Worm (Caenorhabditis elegans) whole organism, dauer: ENCODE data around the gene T19C9.10.

Experiments used
- unc-62 ChIP-seq: sonication (generic microtip); optimal IDR thresholded peaks from 2 replicates; lab custom pipeline; 2017; ENCODE audit warnings: missing biosample characterization, missing genetic modification reagents, missing genetic modification characterization

Gene T19C9.10

DNA sequence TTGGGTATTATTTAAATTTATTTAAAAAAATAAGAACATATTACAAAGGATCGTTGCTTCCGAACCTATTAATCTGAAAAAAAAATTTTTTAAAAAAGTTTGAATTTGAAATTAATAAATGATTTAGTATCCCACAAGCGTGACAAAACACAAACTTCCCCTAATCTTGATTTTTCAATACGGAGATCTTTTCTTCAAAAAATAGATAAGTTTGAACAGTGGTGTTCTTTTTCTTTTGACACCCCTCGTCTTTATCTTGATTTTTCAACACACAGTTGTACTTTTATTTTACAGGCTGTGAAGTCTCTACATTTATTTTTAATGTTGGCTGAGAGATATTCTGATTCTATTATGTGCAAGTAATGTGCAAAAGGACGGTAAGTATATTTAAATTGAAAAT lies at the start of gene T19C9.10:
Gene T19C9.10 (plus strand): TSS at position 248 of the 400 bp plus-strand sequence.
- no peak for TF ChIP-seq unc-62 (GFP tag; lab: Kevin White, UChicago)

DNA sequence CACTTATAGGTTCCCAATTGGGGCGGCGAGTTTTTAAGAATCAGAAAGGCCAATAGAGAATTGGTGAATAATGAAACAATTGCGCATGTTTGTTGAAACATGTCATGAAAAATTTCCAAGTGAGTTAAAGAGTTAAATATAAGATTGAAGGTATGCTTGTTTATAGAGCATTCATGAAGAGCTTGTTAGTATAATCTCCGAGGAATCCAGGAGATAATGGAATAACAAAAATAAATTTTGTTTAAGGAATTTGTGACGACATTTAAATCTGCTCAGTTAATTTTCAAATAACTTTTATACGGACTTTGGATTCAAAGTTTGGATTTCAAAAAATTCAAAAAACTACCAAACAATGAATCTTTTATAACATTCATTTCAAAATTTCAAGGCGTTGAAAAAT lies 46.0 kb upstream of the T19C9.10 start, which contains the start of gene str-199:
Gene str-199 (minus strand): TSS at position 101 of the 400 bp plus-strand sequence.
- no peak for TF ChIP-seq unc-62 (GFP tag; lab: Kevin White, UChicago)

DNA sequence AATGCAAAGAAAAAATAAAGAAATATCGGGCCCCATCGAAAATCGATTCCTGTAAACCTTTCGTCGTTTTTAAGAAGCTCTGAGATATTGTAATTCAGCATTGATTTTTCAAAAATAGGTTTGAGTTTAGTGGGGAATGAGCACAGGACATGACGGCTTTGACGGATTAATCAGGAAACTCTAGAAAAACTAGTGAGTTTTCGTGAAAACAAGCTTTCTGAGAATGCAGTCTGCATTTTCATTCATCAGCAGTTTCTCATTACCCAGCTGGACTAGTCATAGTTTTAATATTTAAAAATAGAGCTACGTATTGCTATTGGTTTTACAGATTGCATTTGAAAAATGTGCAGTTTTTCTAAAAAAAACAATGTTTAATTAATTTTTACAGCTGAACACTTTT lies 44.2 kb upstream of the T19C9.10 start, which contains the start of gene srz-47:
Gene srz-47 (minus strand): TSS at position 101 of the 400 bp plus-strand sequence.
- no peak for TF ChIP-seq unc-62 (GFP tag; lab: Kevin White, UChicago)

DNA sequence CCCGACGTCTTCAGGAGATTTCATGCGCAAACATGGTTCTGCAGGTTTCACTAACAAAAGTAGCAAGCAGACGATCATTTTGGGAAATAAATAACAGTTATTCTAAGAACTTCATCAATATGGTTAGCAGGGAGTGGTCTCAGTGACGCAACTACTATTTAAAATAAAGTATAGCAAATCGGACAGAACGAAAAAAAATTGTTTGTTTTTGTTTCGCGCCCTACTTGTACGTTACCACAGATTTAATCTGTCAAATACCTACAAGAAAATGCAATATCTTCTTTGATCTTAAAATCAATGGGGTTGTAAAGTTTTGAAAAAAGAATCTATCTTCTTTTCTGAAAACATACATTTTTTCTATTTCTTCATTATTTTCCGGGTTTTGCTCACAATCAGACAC lies 37.5 kb upstream of the T19C9.10 start, which contains the start of gene srz-96:
Gene srz-96 (plus strand): TSS at position 301 of the 400 bp plus-strand sequence.
- TF ChIP-seq unc-62 (GFP tag; lab: Kevin White, UChicago) = no peak

DNA sequence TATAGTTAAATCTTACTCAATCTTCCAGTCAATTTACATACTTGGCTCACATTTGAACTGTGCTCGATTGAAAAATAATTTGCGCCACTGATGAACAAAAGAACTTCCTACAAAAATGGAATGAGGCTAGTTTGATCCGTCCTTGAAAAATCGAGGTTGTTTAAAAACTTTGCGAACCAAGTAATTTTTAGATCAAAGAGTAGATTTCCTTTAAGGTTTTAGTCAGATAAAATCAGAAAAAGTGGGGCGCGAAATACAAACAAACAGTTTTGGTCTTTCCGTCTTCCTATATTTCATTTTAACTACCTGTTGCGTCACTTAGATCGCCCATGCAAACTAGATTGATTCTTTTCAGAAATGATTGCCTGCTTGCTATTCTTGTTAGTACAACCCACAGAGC lies 34.5 kb upstream of the T19C9.10 start, which contains the start of gene Y68A4A.10:
Gene Y68A4A.10 (plus strand): TSS at position 301 of the 400 bp plus-strand sequence.
- TF ChIP-seq unc-62 (GFP tag; lab: Kevin White, UChicago) = no peak

DNA sequence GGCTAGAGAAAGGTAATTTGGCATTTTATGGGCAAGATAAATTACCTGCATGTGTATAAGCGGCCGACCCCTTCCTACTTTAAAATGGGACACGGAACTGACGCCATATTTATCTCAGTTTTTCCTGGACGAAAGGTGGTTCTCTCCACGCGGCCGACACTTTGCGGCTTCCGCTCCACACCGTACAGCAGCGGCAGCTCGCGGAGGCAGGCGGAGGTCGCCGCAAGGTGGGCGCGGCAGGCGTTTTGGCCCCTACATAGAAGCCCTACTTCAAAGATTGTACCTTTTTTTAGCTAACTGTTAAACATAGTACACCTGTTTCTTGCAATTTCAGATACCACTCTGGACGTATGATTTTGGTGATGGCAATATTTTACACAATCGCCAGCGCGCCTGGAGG lies 29.9 kb upstream of the T19C9.10 start:
- TF ChIP-seq unc-62 (GFP tag; lab: Kevin White, UChicago) = no peak

DNA sequence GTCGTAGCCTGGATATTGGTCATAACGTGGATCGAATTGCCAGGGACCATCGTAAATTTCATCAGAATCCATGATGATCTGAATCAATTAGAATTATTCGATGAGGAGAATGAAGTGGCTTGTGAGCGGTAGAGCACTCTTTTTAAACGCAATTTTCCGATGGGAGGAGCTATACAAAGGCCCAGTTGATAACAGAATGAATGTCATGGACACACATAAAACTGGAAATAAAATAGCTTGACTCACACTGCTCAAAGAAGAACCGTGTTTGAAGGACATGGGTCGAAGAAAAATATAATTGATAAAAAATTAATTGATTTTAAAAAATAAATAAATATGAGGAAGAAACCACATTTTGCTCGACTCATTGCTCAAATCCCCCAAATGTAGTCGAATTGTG lies 28.3 kb upstream of the T19C9.10 start, which contains the start of gene Y68A4A.13:
Gene Y68A4A.13 (minus strand): TSS at position 101 of the 400 bp plus-strand sequence.
- no peak for TF ChIP-seq unc-62 (GFP tag; lab: Kevin White, UChicago)

DNA sequence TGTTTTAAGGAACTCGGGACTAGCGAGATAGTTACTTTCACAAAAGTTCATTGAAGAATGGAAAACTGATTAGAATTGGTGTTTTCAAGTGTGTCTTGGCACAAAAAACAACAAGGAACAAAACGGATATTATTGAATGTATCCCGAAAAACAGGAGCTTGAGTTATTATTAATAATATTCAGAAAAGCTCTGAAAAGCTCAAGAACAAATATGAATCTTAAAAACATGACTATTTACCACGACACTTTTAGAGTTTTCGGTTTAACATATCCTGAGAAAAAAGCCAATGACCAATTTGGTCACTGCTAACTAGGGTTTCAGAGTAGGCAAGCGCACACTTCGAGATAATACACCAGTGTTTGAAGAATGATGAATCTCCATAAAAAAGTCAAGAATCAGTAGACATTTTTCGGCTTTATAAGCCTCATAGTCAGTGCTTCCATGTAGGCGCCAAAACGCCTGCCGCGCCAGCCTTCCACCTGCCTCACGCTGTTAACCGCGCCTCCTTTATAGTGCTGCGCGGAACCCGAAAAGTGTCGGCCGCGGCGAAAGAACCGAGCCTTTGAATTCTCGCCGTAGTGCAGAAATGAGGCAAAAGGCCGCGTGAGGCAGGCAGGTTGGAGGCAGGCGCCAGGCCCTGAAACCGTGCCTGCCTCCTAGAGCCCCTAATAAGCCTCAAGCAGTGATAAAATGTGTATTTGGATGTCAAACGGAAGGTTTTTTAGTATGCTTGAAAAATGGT lies 24.2 kb upstream of the T19C9.10 start, which contains the start of gene srh-236:
Gene srh-236 (minus strand): TSS at position 51 of the 743 bp plus-strand sequence.
- no peak for TF ChIP-seq unc-62 (GFP tag; lab: Kevin White, UChicago)

DNA sequence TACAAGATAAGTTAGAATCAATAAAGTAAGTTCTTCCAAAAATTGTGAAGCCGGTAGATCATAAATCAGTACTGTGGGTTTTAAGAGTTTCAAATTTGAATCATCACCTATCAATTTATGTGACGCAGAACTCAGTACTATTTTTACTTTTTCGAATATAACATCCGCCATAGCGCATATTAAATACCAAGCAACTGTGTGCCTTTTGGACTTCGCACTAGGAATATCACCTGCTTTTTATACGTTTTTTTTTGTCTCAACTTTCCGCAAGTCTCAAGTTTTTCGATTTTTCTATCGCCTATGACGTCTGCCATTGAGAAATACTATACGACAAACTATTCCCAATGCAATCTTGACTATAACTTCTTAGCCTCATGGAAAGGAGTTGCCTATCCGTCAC lies 23.6 kb upstream of the T19C9.10 start, which contains the start of gene srh-113:
Gene srh-113 (plus strand): TSS at position 301 of the 400 bp plus-strand sequence.
- no peak for TF ChIP-seq unc-62 (GFP tag; lab: Kevin White, UChicago)

DNA sequence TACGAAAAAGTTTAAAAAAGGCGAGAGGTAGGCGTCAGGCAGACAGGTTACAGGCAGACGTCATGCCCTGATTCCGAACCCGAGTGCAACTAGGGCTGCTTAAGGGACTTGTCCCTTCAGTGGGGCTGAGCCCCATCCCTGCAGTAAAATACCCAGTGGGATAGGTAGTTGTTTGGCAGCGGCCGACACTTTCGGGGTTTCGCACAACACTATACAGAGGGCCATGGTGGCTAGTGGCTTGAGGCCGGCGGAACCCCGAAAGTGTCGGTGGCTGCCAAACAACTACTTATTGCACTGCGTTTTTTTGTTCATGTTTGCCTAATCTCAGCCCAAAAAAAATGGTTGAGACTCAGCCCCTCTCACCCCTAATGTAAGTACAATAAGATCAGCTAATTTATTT lies 20.8 kb upstream of the T19C9.10 start:
- TF ChIP-seq unc-62 (GFP tag; lab: Kevin White, UChicago) = no peak

DNA sequence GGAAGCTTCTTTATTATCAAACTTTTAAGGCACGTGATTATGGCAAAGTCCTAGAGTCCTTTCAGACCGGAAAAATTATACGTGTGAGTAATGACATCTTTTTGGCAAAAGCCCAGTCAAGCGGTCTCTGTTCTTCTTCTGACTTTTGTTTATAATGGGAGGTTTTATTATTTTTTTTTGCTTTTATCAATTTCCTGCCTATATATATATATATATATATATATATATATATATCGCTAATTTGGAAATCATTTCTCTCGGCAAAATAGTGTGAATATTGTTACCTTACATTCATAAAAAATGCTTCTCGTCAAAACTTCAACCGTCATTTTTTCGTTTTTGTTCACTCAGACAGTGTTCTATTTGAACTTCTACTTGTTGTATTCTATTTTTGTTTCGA lies 18.7 kb upstream of the T19C9.10 start, which contains the start of gene srbc-62:
Gene srbc-62 (plus strand): TSS at position 301 of the 400 bp plus-strand sequence.
- TF ChIP-seq unc-62 (GFP tag; lab: Kevin White, UChicago) = no peak

DNA sequence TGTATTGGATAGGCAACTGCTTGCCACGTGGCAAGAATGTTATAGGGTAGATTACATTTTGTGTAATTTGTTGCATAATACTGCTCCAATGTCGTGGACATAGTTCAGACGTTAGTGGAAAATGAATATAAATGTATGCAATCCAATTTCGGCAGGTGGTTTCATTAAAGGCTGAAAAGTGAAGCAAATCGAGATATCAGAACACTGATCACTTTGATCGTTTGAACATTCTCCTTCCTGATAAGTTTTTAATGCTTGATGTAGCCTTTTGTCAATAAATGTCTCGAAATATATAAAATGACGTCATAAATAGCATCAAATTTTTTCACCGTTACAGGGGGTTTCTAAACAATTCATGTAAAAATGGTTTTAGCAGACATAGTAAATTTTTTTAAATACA lies 16.0 kb upstream of the T19C9.10 start, which contains the start of gene srh-109:
Gene srh-109 (minus strand): TSS at position 101 of the 400 bp plus-strand sequence.
- TF ChIP-seq unc-62 (GFP tag; lab: Kevin White, UChicago) = no peak

DNA sequence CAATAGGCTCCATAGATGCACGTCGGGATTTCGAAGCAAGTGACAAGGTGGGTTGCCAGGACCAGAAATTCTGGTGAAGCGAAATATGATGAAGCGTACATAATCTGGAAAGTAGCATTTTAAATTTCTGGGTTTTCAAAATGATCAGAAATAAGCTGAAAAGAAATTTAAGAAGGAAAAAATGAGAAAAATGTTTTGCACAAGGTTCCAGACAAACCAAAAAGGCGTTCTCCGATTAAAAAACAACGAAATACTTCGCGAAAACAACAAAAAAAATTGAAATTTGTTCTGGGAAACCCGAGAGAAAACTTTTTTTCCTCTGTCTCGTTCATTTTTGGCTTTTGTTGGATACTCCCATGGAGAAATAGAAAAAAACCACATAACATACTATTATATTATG lies 13.1 kb upstream of the T19C9.10 start, which contains the start of gene srh-252:
Gene srh-252 (minus strand): TSS at position 101 of the 400 bp plus-strand sequence.
- TF ChIP-seq unc-62 (GFP tag; lab: Kevin White, UChicago) = no peak

DNA sequence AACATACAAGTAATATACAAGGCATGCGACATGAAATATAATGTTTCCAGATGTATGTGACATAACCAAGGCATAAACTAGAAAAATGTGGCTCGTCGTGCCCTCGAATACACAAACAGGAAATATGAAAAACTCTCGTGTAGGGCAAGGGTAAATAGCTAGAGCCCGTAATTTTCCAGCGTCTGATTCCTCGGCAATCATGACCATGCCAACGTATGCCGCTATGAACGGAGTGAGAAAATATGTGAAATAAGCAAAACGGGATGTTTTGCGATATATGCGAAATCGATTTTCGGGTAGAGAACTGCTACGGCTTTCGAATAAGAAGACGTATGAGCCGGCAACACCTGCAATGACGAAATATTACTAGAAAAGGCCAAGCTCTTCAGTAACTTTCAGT lies 11.0 kb upstream of the T19C9.10 start, which contains the start of gene scl-25:
Gene scl-25 (plus strand): TSS at position 301 of the 400 bp plus-strand sequence.
- no peak for TF ChIP-seq unc-62 (GFP tag; lab: Kevin White, UChicago)

DNA sequence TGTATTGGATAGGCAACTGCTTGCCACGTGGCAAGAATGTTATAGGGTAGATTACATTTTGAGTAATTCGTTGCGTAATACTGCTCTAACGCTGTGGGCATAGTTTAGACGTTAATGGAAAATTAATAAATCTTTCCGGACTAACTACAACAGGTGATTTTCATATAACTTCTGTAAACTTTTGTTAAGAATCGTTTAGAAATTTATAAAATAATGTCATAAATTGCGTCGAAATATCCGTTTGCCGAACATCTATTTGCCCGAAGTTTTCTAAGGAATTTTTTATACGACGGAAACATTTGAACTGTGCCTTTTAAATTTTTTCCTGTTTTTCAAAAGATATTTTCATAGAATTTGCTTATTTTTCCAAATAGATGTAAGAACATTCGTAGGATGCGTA lies 10.3 kb upstream of the T19C9.10 start, which contains the start of gene srh-112:
Gene srh-112 (minus strand): TSS at position 101 of the 400 bp plus-strand sequence.
- TF ChIP-seq unc-62 (GFP tag; lab: Kevin White, UChicago) = no peak

DNA sequence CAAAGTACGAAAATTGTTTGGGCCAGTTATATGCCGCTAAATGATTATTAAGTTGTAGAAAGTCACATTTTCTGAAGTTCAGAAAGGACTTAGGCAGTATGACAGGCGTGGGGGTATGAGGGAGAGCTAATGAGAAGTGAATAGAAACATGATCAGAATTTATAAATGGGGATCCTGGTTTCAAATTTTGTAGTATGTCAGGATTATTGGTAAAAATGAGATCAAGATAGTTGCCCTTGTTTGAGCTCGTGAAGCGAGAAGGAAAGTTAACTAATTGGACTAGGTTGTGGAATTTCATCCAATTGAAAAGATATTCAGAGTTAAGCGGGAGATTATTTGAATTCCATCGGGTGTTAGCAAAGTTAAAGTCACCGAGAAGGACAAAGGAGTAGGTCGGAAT lies 4.0 kb upstream of the T19C9.10 start:
- no peak for TF ChIP-seq unc-62 (GFP tag; lab: Kevin White, UChicago)
